Fruit fly (Drosophila melanogaster): ENCODE results near the gene strat.

Gene strat

dm6 chr2L:8311091-8311490 lies 9.0 kb upstream of the strat start, which contains the start of the genes CG7810 and CG7806 (continued):
- peak; percentile 77 for TF ChIP-seq Lhr (GFP tag; optimal IDR thresholded peaks at IDR 0.05)
- TF ChIP-seq br (optimal IDR thresholded peaks at IDR 0.05): no peak
- peak; percentile 12 for TF ChIP-seq bigmax (GFP tag; optimal IDR thresholded peaks at IDR 0.05)
- peak; percentile 83 for TF ChIP-seq Ssrp (tag; optimal IDR thresholded peaks at IDR 0.05)
- TF ChIP-seq ttk (GFP tag; IDR thresholded peaks at IDR 0.05): peak; percentile 91
- peak; percentile 82 for TF ChIP-seq Six4 (GFP tag; optimal IDR thresholded peaks at IDR 0.05)
- peak; percentile 83 for TF ChIP-seq caup (GFP tag; optimal IDR thresholded peaks at IDR 0.05; ENCODE audit: severe bottlenecking)
- TF ChIP-seq CG17359 (tag; optimal IDR thresholded peaks at IDR 0.05): peak; percentile 92
- TF ChIP-seq lab (GFP tag; optimal IDR thresholded peaks at IDR 0.05): no peak
- TF ChIP-seq hbn (GFP tag; IDR thresholded peaks at IDR 0.05; ENCODE audit: partially characterized antibody): no peak
- peak; percentile 62 for TF ChIP-seq CG4360 (GFP tag; IDR thresholded peaks at IDR 0.05)
- TF ChIP-seq fd64A (GFP tag; optimal IDR thresholded peaks at IDR 0.05): peak; percentile 27
- peak; percentile 46 for TF ChIP-seq CG9876 (GFP tag; optimal IDR thresholded peaks at IDR 0.05)
- peak; percentile 91 for TF ChIP-seq CG13123 (GFP tag; optimal IDR thresholded peaks at IDR 0.05)
- peak; percentile 78 for TF ChIP-seq CG18011 (GFP tag; optimal IDR thresholded peaks at IDR 0.05)
- TF ChIP-seq HmgD (GFP tag; optimal IDR thresholded peaks at IDR 0.05): peak; percentile 28
- TF ChIP-seq CG1602 (GFP tag; optimal IDR thresholded peaks at IDR 0.05): peak; percentile 88
- TF ChIP-seq CG9609 (GFP tag; optimal IDR thresholded peaks at IDR 0.05): peak; percentile 88
- TF ChIP-seq tin (GFP tag; optimal IDR thresholded peaks at IDR 0.05): peak; percentile 88
- TF ChIP-seq CG18599 (GFP tag; optimal IDR thresholded peaks at IDR 0.05): no peak
- peak; percentile 88 for TF ChIP-seq NfI (GFP tag; optimal IDR thresholded peaks at IDR 0.05)
- TF ChIP-seq Aef1 (GFP tag; IDR thresholded peaks at IDR 0.05): peak; percentile 85
- TF ChIP-seq CG15514 (GFP tag; optimal IDR thresholded peaks at IDR 0.05): peak; percentile 86
- no peak for TF ChIP-seq ash1 (GFP tag; optimal IDR thresholded peaks at IDR 0.05)
- TF ChIP-seq CG17912 (GFP tag; optimal IDR thresholded peaks at IDR 0.05): peak; percentile 20
- peak; percentile 39 for TF ChIP-seq gfzf (GFP tag; optimal IDR thresholded peaks at IDR 0.05)
- TF ChIP-seq CG10366 (GFP tag; IDR thresholded peaks at IDR 0.05): peak; percentile 93
- TF ChIP-seq CG12236 (GFP tag; optimal IDR thresholded peaks at IDR 0.05): peak; percentile 91
- peak; percentile 85 for TF ChIP-seq chn (GFP tag; optimal IDR thresholded peaks at IDR 0.05)
- TF ChIP-seq crol (GFP tag; IDR thresholded peaks at IDR 0.05): peak; percentile 58; the same call in 1 of the 2 replicates
- TF ChIP-seq Gug (GFP tag; IDR thresholded peaks at IDR 0.05): peak; percentile 67; the same call in 3 of the 4 replicates
- peak; percentile 82 for TF ChIP-seq CG4820 (GFP tag; optimal IDR thresholded peaks at IDR 0.05)
- TF ChIP-seq slou (GFP tag; optimal IDR thresholded peaks at IDR 0.05): peak; percentile 52
- no peak; the same call in 1 of the 2 replicates for TF ChIP-seq CG31441 (GFP tag; IDR thresholded peaks at IDR 0.05)
- peak; percentile 69 for TF ChIP-seq dm (GFP tag; optimal IDR thresholded peaks at IDR 0.05)
- TF ChIP-seq ind (GFP tag; optimal IDR thresholded peaks at IDR 0.05): peak; percentile 87
- TF ChIP-seq amos (GFP tag; IDR thresholded peaks at IDR 0.05; ENCODE audit: partially characterized antibody): no peak
- TF ChIP-seq sens (GFP tag): peak; percentile 99
- TF ChIP-seq CG4282 (GFP tag; optimal IDR thresholded peaks at IDR 0.05): peak; percentile 25
- TF ChIP-seq slp2 (GFP tag; optimal IDR thresholded peaks at IDR 0.05): peak; percentile 89
- TF ChIP-seq CkIIα-i1 (GFP tag; IDR thresholded peaks at IDR 0.05): 0 out of 2 replicates have a peak, but pooled peaks have one; percentile 10
- TF ChIP-seq CG4617 (GFP tag; optimal IDR thresholded peaks at IDR 0.05; ENCODE audit: borderline replicate concordance): peak; percentile 84
- TF ChIP-seq Trl (optimal IDR thresholded peaks at IDR 0.05): no peak
- TF ChIP-seq Trl (GFP tag; optimal IDR thresholded peaks at IDR 0.05): peak; percentile 94
- TF ChIP-seq ab (GFP tag; optimal IDR thresholded peaks at IDR 0.05): peak; percentile 54
- TF ChIP-seq CG2712 (tag; optimal IDR thresholded peaks at IDR 0.05): peak; percentile 92
- peak; percentile 78 to 91 for TF ChIP-seq dpn (GFP tag; optimal IDR thresholded peaks at IDR 0.05)
- TF ChIP-seq CG10321 (GFP tag; IDR thresholded peaks at IDR 0.05): peak; percentile 70
- TF ChIP-seq zfh2 (GFP tag; optimal IDR thresholded peaks at IDR 0.05): peak; percentile 86
- TF ChIP-seq bcd (GFP tag; optimal IDR thresholded peaks at IDR 0.05): peak; percentile 81
- no peak for TF ChIP-seq Hr39 (optimal IDR thresholded peaks at IDR 0.05)
- peak; percentile 90 for TF ChIP-seq so (GFP tag; IDR thresholded peaks at IDR 0.05)

Data from whole organism, embryonic.